Worm (Caenorhabditis elegans) whole organism, dauer: ENCODE results near the gene C05B5.1.

ENCODE experiments used
- unc-62 ChIP-seq: sonication (generic microtip); optimal IDR thresholded peaks from 2 replicates; lab custom pipeline; 2017; ENCODE audit warnings: missing biosample characterization, missing genetic modification reagents, missing genetic modification characterization

The C05B5.1 gene

ce11 chrIII:9956123-9956522, 32.1 kb downstream of the C05B5.1 start, which contains the start of gene mog-1:
mog-1 (minus strand) TSS chrIII:9956215.
- no peak for TF ChIP-seq unc-62 (GFP tag; lab: Kevin White, UChicago)

DNA sequence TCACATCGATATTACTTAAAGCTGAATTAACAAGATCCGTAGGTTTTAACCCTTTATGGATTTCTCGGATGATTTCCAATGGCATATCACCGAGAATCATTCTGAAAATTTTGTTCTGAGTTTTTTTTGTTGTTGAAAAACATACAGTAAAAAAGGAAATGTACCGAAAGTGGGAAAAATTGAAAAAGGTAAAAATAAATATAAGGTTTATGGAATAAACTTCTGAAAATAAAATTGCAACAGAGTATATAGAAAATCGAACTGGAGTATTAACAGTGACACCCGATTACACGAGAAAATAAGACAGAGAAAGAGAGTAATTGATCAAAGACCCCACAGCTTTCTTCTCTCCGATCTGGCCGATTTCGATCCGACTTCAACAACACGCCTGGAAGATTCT, 36.4 kb downstream of the C05B5.1 start, which contains the start of gene K03H1.11:
K03H1.11 (minus strand) TSS at position 101 of the 400 bp plus-strand sequence.
- TF ChIP-seq unc-62 (GFP tag; lab: Kevin White, UChicago) = no peak

DNA sequence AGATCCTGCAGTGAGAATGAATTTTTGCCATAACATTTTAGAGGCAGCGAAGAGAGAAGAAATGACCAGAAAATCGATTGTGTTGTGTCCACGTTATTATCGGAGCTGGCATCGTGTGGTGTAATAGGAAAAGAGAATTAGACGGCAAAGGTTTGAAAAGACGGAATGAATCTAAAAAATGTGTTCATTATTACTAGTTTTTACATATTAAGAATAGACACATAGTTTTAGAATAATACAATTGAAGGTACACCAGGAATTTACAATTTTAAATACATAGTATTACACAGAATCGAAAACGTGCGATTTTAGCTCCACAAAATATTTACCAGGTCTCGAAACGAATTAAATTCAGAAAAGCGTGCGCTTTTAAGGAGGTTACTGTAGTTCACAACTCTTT, 38.0 kb downstream of the C05B5.1 start, which contains the start of gene K03H1.13:
K03H1.13 (minus strand) TSS at position 101 of the 400 bp plus-strand sequence.
- TF ChIP-seq unc-62 (GFP tag; lab: Kevin White, UChicago) = no peak

ce11 chrIII:9946806-9947419, 41.3 kb downstream of the C05B5.1 start, which contains the start of gene K03H1.7:
K03H1.7 (plus strand) TSS chrIII:9947405.
- TF ChIP-seq unc-62 (GFP tag; lab: Kevin White, UChicago) = no peak

ce11 chrIII:9944723-9945122, 43.5 kb downstream of the C05B5.1 start, which contains the start of gene gln-2:
gln-2 (minus strand) TSS chrIII:9944823.
- TF ChIP-seq unc-62 (GFP tag; lab: Kevin White, UChicago) = no peak

DNA sequence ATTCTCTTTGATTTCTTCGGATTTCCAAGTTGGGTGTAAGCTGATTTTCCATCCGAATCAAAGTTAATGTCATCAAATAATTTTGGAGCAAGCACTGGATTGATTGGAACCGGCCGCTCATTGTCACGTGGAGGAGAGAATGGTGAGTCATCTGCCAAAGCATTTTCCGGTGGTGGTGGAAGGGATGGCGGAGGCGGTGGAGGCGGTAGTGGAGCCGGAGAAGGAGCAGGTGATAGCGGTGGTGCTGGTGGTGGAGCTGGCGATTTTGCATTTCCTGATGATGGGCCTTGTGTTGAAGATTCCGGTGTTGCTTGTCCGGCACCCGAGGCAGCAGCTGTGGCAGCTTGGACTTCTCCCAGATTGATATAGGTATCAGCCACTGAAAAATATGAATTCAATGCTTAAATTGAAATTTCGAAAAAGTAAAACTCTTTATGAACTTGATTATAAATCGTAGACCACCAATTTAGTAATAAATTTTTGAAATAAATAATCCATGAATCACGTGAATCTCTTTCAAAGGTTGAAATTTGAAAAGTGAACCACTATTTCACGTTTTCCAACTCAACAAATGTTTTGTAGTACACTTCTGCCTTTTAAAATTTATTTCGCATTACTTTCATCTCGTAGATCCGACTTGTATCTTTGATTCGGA, 47.1 kb downstream of the C05B5.1 start, which contains the start of the genes K03H1.9 and K03H1.12:
K03H1.9 (minus strand) TSS at position 471 of the 655 bp plus-strand sequence.
K03H1.12 (plus strand) TSS at position 605 of the 655 bp plus-strand sequence.
- TF ChIP-seq unc-62 (GFP tag; lab: Kevin White, UChicago) = no peak
